Worm (Caenorhabditis elegans) whole organism, early embryonic: Measurements from ENCODE around the gene glb-34.

Source experiments
- B0310.2 ChIP-seq: sonication (generic microtip); optimal IDR thresholded peaks from 2 replicates; lab custom pipeline; 2016; ENCODE audit warnings: mild to moderate bottlenecking, missing genetic modification characterization, missing compliant biosample characterization
- F13C5.2 ChIP-seq: sonication (generic microtip); optimal IDR thresholded peaks from 2 replicates; lab custom pipeline; 2017; ENCODE audit warnings: mild to moderate bottlenecking, missing genetic modification characterization, inconsistent platforms, missing compliant biosample characterization
- aly-1 ChIP-seq: sonication (generic microtip); optimal IDR thresholded peaks from 2 replicates; lab custom pipeline; 2016; ENCODE audit warnings: missing genetic modification characterization, missing compliant biosample characterization
- ama-1 ChIP-seq: fragments of 150-350 bp; optimal IDR thresholded peaks from 2 replicates; lab custom pipeline; 2014
- ceh-13 ChIP-seq: fragments of 200-800 bp; sonication (Bioruptor generic); optimal IDR thresholded peaks from 2 replicates; lab custom pipeline; 2018; ENCODE audit warnings: mild to moderate bottlenecking, missing genetic modification characterization, missing compliant biosample characterization
- ceh-36 ChIP-seq: sonication (generic microtip); optimal IDR thresholded peaks from 2 replicates; lab custom pipeline; 2016; ENCODE audit warnings: missing genetic modification characterization, inconsistent platforms, missing compliant biosample characterization
- ets-7 ChIP-seq: sonication (generic microtip); optimal IDR thresholded peaks from 2 replicates; lab custom pipeline; 2016; ENCODE audit warnings: missing genotype, missing genetic modification characterization, missing compliant biosample characterization
- flt-1 ChIP-seq: fragments of 200-800 bp; sonication (Bioruptor generic); IDR thresholded peaks from 2 replicates; pipeline ENCODE4 v1.3.6; 2022; ENCODE audit warnings: missing genetic modification characterization, missing compliant biosample characterization
- hmbx-1 ChIP-seq: sonication (generic microtip); optimal IDR thresholded peaks from 2 replicates; lab custom pipeline; 2016; ENCODE audit warnings: mild to moderate bottlenecking, missing genetic modification characterization, missing compliant biosample characterization
- hmg-4 ChIP-seq: fragments of 200-800 bp; sonication (Bioruptor generic); optimal IDR thresholded peaks from 2 replicates; lab custom pipeline; 2018; ENCODE audit warnings: mild to moderate bottlenecking, missing genetic modification characterization, missing compliant biosample characterization
- hnd-1 ChIP-seq: sonication (generic microtip); optimal IDR thresholded peaks from 2 replicates; lab custom pipeline; 2016; ENCODE audit warnings: missing genetic modification characterization, missing compliant biosample characterization
- pes-1 ChIP-seq: fragments of 200-800 bp; sonication (Bioruptor generic); IDR thresholded peaks from 2 replicates; pipeline ENCODE4 v1.3.6; 2022; ENCODE audit warnings: missing genetic modification reagents, missing genetic modification characterization, missing compliant biosample characterization
- scrt-1 ChIP-seq: fragments of 200-800 bp; sonication (Bioruptor generic); IDR thresholded peaks from 2 replicates; pipeline ENCODE4 v1.3.6; 2022; ENCODE audit warnings: missing genetic modification characterization, missing compliant biosample characterization
- sea-1 ChIP-seq: fragments of 200-800 bp; sonication (Bioruptor generic); conservative IDR thresholded peaks from 2 replicates; pipeline ENCODE4 v1.3.6; 2022; ENCODE audit warnings: missing genetic modification characterization, missing compliant biosample characterization
- tbx-11 ChIP-seq: fragments of 200-800 bp; sonication (Bioruptor generic); IDR thresholded peaks from 2 replicates; pipeline ENCODE4 v1.3.6; 2022; ENCODE audit warnings: missing genetic modification characterization, missing compliant biosample characterization
- tbx-37 ChIP-seq: fragments of 200-800 bp; sonication (Bioruptor generic); conservative IDR thresholded peaks from 2 replicates; pipeline ENCODE4 v1.3.6; 2022; ENCODE audit warnings: missing genetic modification reagents, missing genetic modification characterization, missing compliant biosample characterization
- tra-4 ChIP-seq: sonication (generic microtip); optimal IDR thresholded peaks from 2 replicates; lab custom pipeline; 2017; ENCODE audit warnings: missing genetic modification characterization, missing compliant biosample characterization

Gene glb-34

ce11 chrIV:14572607-14573006 lies at the start of gene glb-34:
glb-34 (minus strand) TSS chrIV:14572707.
- TF ChIP-seq F13C5.2 (tag; lab: Kevin White, UChicago) (no peak), flt-1 (GFP tag; lab: Robert Waterston, UW) (no peak), scrt-1 (GFP tag; lab: Robert Waterston, UW) (no peak), ceh-36 (tag; lab: Kevin White, UChicago) (no peak), hmbx-1 (tag; lab: Kevin White, UChicago) (no peak), ama-1 (no peak), hmg-4 (GFP tag; lab: Kevin White, UChicago) (no peak), tbx-11 (GFP tag; lab: Robert Waterston, UW) (no peak), B0310.2 (no peak), aly-1 (no peak), hnd-1 (tag; lab: Kevin White, UChicago) (no peak)

DNA sequence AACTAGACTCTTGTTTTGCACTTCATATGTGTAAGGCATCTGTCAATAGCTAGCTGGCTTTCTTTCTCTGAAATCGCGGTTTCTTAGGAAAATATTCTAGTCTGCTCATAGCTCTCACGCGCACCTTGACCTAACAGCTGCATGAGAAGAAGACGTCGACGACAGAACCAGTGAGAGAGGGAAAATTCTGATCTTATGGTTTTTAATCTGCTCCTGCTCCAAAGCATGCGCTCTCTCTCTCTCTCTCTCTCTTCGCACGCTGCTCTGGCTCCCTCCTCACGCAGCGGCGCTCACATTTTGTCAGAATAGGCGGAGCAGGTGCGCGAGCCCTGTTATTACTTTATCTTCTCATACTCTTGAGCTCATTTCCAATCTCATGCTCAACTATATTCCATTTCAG lies 49.6 kb upstream of the glb-34 start:
- TF ChIP-seq B0310.2 (peak; percentile 2), F13C5.2 (tag; lab: Kevin White, UChicago) (no peak)

DNA sequence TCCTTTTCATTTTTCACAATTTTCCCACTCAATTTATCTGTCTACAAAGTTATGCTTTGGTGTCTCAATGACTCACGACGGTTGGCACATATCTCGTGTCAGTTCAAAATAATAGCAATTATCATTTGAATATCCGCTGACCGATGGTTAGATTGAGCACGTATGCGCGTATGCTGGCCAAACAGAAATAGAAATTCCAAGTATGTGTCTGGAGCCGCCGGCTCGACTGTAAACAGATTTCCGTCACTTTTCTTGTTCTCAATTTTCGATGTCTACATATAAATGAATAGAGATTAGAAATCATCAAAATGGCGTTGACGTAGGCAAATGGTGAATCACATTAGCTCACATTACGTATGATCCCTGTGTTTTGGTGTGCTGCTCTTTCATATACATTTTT lies 48.6 kb upstream of the glb-34 start:
- TF ChIP-seq hmbx-1 (tag; lab: Kevin White, UChicago): no peak
- no peak for TF ChIP-seq tbx-11 (GFP tag; lab: Robert Waterston, UW)
- no peak for TF ChIP-seq pes-1 (GFP tag; lab: Robert Waterston, UW)
- no peak for TF ChIP-seq aly-1
- TF ChIP-seq ama-1: no peak
- TF ChIP-seq ceh-36 (tag; lab: Kevin White, UChicago): no peak
- TF ChIP-seq B0310.2: no peak
- TF ChIP-seq scrt-1 (GFP tag; lab: Robert Waterston, UW): no peak
- no peak for TF ChIP-seq tra-4 (tag; lab: Kevin White, UChicago)
- no peak for TF ChIP-seq tbx-37 (GFP tag; lab: Robert Waterston, UW)
- no peak for TF ChIP-seq ceh-13
- no peak for TF ChIP-seq flt-1 (GFP tag; lab: Robert Waterston, UW)
- no peak for TF ChIP-seq hnd-1 (tag; lab: Kevin White, UChicago)
- no peak for TF ChIP-seq F13C5.2 (tag; lab: Kevin White, UChicago)
- TF ChIP-seq ets-7 (tag; lab: Kevin White, UChicago): no peak

ce11 chrIV:14620543-14620942 lies 48.0 kb upstream of the glb-34 start:
- TF ChIP-seq flt-1 (GFP tag; lab: Robert Waterston, UW): no peak
- TF ChIP-seq hmg-4 (GFP tag; lab: Kevin White, UChicago): no peak
- no peak for TF ChIP-seq hnd-1 (tag; lab: Kevin White, UChicago)
- no peak for TF ChIP-seq tbx-11 (GFP tag; lab: Robert Waterston, UW)
- TF ChIP-seq tra-4 (tag; lab: Kevin White, UChicago): no peak
- no peak for TF ChIP-seq ets-7 (tag; lab: Kevin White, UChicago)
- no peak for TF ChIP-seq F13C5.2 (tag; lab: Kevin White, UChicago)
- TF ChIP-seq hmbx-1 (tag; lab: Kevin White, UChicago): no peak

ce11 chrIV:14620042-14620441 lies 47.5 kb upstream of the glb-34 start:
- TF ChIP-seq scrt-1 (GFP tag; lab: Robert Waterston, UW) (no peak), flt-1 (GFP tag; lab: Robert Waterston, UW) (no peak), tbx-37 (GFP tag; lab: Robert Waterston, UW) (no peak), pes-1 (GFP tag; lab: Robert Waterston, UW) (no peak), hnd-1 (tag; lab: Kevin White, UChicago) (no peak), hmg-4 (GFP tag; lab: Kevin White, UChicago) (no peak), B0310.2 (no peak), ama-1 (no peak), hmbx-1 (tag; lab: Kevin White, UChicago) (no peak)

- TF ChIP-seq ama-1 (no peak), sea-1 (GFP tag; lab: Robert Waterston, UW) (no peak), hmbx-1 (tag; lab: Kevin White, UChicago) (no peak), F13C5.2 (tag; lab: Kevin White, UChicago) (no peak), hnd-1 (tag; lab: Kevin White, UChicago) (no peak), ceh-13 (no peak), ets-7 (tag; lab: Kevin White, UChicago) (no peak), hmg-4 (GFP tag; lab: Kevin White, UChicago) (no peak), tbx-37 (GFP tag; lab: Robert Waterston, UW) (no peak), flt-1 (GFP tag; lab: Robert Waterston, UW) (no peak), tra-4 (tag; lab: Kevin White, UChicago) (no peak)
Measured at ce11 chrIV:14618551-14618950, 46.0 kb upstream of the glb-34 start.

ce11 chrIV:14617985-14618384 lies 45.5 kb upstream of the glb-34 start:
- TF ChIP-seq flt-1 (GFP tag; lab: Robert Waterston, UW) (no peak), B0310.2 (no peak), ceh-36 (tag; lab: Kevin White, UChicago) (no peak), sea-1 (GFP tag; lab: Robert Waterston, UW) (no peak), ceh-13 (no peak), F13C5.2 (tag; lab: Kevin White, UChicago) (no peak), tbx-37 (GFP tag; lab: Robert Waterston, UW) (no peak)

DNA sequence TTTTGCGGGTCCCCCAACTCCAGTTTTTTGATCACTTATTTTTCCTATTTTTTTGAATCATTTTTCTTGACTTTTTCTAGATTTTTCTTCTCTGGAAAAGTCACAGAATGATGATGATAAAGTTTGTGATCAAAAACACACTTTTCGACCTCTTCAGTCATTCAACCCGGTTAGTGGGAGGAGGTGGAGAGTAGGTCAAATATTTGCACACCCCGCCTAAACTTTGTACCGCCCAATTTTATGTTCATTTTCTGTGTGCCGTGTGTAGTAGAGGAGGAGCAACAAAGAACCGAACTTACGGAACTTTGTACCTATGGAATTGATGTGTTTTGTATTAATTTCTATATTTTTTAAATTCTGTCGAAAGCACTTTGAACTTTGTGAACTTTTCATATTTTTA lies 45.0 kb upstream of the glb-34 start:
- TF ChIP-seq aly-1 (no peak), hmg-4 (GFP tag; lab: Kevin White, UChicago) (no peak), B0310.2 (no peak), tra-4 (tag; lab: Kevin White, UChicago) (no peak), ets-7 (tag; lab: Kevin White, UChicago) (no peak), F13C5.2 (tag; lab: Kevin White, UChicago) (no peak), ceh-36 (tag; lab: Kevin White, UChicago) (no peak), ceh-13 (no peak), scrt-1 (GFP tag; lab: Robert Waterston, UW) (no peak), pes-1 (GFP tag; lab: Robert Waterston, UW) (no peak), ama-1 (no peak), tbx-37 (GFP tag; lab: Robert Waterston, UW) (no peak)
